Fruit fly (Drosophila melanogaster): ENCODE measurements around the gene if.

Gene if

DNA sequence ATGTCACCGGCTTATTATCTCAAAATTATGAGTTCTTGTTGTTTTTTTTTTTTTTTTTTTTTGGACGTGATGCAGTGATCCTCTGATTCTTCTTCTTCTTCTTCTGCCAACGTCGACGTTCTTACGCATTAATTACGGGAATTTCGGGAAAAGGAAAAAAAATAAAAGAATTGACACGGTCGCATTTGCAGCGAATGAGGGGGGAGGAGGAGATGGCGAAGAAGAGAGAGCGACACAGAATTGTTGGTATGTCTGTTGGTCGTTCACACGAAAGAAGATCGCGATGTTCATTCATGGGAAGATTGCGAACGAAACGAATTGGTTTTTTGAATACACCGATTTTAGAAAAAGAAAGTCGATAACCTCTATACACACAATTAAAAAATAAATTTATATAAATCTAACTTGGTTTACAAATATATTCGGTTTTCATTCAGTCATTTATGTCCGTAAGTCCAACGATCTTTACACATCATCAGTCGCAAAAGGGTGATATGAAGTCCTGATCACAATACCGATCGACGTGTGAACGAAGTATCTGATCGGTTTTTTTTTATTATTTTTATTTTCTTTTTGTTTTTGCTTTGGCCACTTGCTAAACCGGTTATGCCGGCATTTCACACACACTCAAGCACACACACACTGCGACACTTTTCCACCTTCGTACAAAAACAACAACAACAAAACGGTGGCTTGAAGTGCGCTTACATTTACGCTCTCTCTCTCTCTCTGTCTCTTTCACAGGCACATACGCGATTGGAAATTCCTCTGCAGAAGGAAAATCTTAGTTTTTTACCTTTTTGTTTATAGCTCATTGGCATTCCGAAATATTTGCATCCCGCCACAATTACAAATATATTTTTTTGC lies 32.3 kb downstream of the if start (continued):
- TF ChIP-seq CG1233 (GFP tag; optimal IDR thresholded peaks at IDR 0.05) (peak; percentile 63), unpg (GFP tag; optimal IDR thresholded peaks at IDR 0.05) (peak; percentile 79), CG17186 (GFP tag; optimal IDR thresholded peaks at IDR 0.05) (no peak), CG11695 (GFP tag; IDR thresholded peaks at IDR 0.05) (peak; percentile 63), CG16779 (GFP tag; IDR thresholded peaks at IDR 0.05) (no peak), tll (GFP tag; optimal IDR thresholded peaks at IDR 0.05) (no peak), ato (GFP tag; IDR thresholded peaks at IDR 0.05; ENCODE audit: partially characterized antibody) (no peak), YL-1 (GFP tag; optimal IDR thresholded peaks at IDR 0.05) (peak; percentile 4), dmrt99B (tag; optimal IDR thresholded peaks at IDR 0.05) (peak; percentile 84), bowl (GFP tag; IDR thresholded peaks at IDR 0.05) (no peak), chinmo (GFP tag; IDR thresholded peaks at IDR 0.05; ENCODE audit: partially characterized antibody) (0 out of 4 replicates have a peak, but pooled peaks have one; percentile 14), sr (GFP tag; IDR thresholded peaks at IDR 0.05) (no peak), tna (GFP tag; IDR thresholded peaks at IDR 0.05; ENCODE audit: partially characterized antibody) (no peak), Dref (GFP tag; IDR thresholded peaks at IDR 0.05) (no peak), phol (tag; optimal IDR thresholded peaks at IDR 0.05) (peak; percentile 80), so (GFP tag; IDR thresholded peaks at IDR 0.05) (peak; percentile 79; the same call in 1 of the 3 replicates), stwl (tag; optimal IDR thresholded peaks at IDR 0.05) (no peak), Neu2 (GFP tag; optimal IDR thresholded peaks at IDR 0.05; ENCODE audit: borderline replicate concordance) (no peak), CG11696 (GFP tag; IDR thresholded peaks at IDR 0.05) (peak; percentile 15; the same call in 1 of the 2 replicates), gcm2 (GFP tag; optimal IDR thresholded peaks at IDR 0.05) (no peak), CG14050 (GFP tag; IDR thresholded peaks at IDR 0.05) (peak; percentile 42; the same call in 1 of the 3 replicates), CG4854 (GFP tag; optimal IDR thresholded peaks at IDR 0.05) (no peak), Nf-YA (GFP tag; IDR thresholded peaks at IDR 0.05) (no peak), zen (tag; optimal IDR thresholded peaks at IDR 0.05) (peak; percentile 57), lola (GFP tag; optimal IDR thresholded peaks at IDR 0.05) (peak in 1 of 3 experiments; percentile 85), CG12236 (GFP tag; optimal IDR thresholded peaks at IDR 0.05) (no peak), slou (GFP tag; optimal IDR thresholded peaks at IDR 0.05) (peak; percentile 18), CG4820 (GFP tag; optimal IDR thresholded peaks at IDR 0.05) (peak; percentile 99), bbx (GFP tag; IDR thresholded peaks at IDR 0.05; ENCODE audit: partially characterized antibody) (no peak), CG15269 (tag; optimal IDR thresholded peaks at IDR 0.05) (peak; percentile 81), CG3726 (GFP tag; IDR thresholded peaks at IDR 0.05) (no peak), lov (optimal IDR thresholded peaks at IDR 0.05) (no peak), lov (GFP tag; IDR thresholded peaks at IDR 0.05) (0 out of 3 replicates have a peak, but pooled peaks have one; percentile 27), ems (GFP tag; optimal IDR thresholded peaks at IDR 0.05) (no peak), ttk (GFP tag; IDR thresholded peaks at IDR 0.05) (no peak; the same call in 1 of the 2 replicates), CG32772 (GFP tag; IDR thresholded peaks at IDR 0.05) (no peak), ranshi (GFP tag; IDR thresholded peaks at IDR 0.05) (peak; percentile 46; the same call in 1 of the 2 replicates), tap (tag; optimal IDR thresholded peaks at IDR 0.05) (peak; percentile 75), Rx (GFP tag; IDR thresholded peaks at IDR 0.05) (no peak), ro (GFP tag; IDR thresholded peaks at IDR 0.05) (no peak), CG7786 (GFP tag; optimal IDR thresholded peaks at IDR 0.05) (no peak), Eip74EF (GFP tag; optimal IDR thresholded peaks at IDR 0.05) (peak in 1 of 2 experiments; percentile 72), CG30431 (GFP tag; optimal IDR thresholded peaks at IDR 0.05) (peak; percentile 54), CG9876 (GFP tag; optimal IDR thresholded peaks at IDR 0.05) (no peak), E2f1 (GFP tag; IDR thresholded peaks at IDR 0.05) (peak; percentile 55), CG7928 (GFP tag; optimal IDR thresholded peaks at IDR 0.05) (no peak), HLH54F (GFP tag; optimal IDR thresholded peaks at IDR 0.05) (peak; percentile 17), CG1647 (GFP tag; optimal IDR thresholded peaks at IDR 0.05) (no peak)
